Worm (Caenorhabditis elegans): Measurements from ENCODE around the gene ZK938.11.

ZK938.11 gene

ce11 chrII:9829108-9829507, 11.1 kb downstream of the ZK938.11 start, which contains the start of gene ZK938.1:
Gene ZK938.1, plus strand, starts transcription at chrII:9829408.
- TF ChIP-seq zip-4 (GFP tag; optimal IDR thresholded peaks at IDR 0.05), result no peak
- no peak for TF ChIP-seq nhr-237 (tag; optimal IDR thresholded peaks at IDR 0.05)
- no peak for TF ChIP-seq efl-1 (optimal IDR thresholded peaks at IDR 0.05)
- peak in 1 of 2 experiments; percentile 25 for TF ChIP-seq efl-1 (GFP tag; optimal IDR thresholded peaks at IDR 0.05 in 1 of 2)
- no peak for TF ChIP-seq hlh-4 (tag; optimal IDR thresholded peaks at IDR 0.05)

- TF ChIP-seq alr-1 (tag; optimal IDR thresholded peaks at IDR 0.05; ENCODE audit: borderline replicate concordance) (no peak), nhr-76 (tag; optimal IDR thresholded peaks at IDR 0.05) (no peak), nhr-84 (tag; optimal IDR thresholded peaks at IDR 0.05) (no peak), nhr-85 (tag) (no peak), sup-37 (GFP tag; optimal IDR thresholded peaks at IDR 0.05) (no peak), nhr-19 (GFP tag; conservative IDR thresholded peaks at IDR 0.05) (no peak), grh-1 (GFP tag; IDR thresholded peaks at IDR 0.05) (no peak), sptf-1 (tag; optimal IDR thresholded peaks at IDR 0.05) (no peak), mef-2 (tag; optimal IDR thresholded peaks at IDR 0.05) (no peak)
Measured at ce11 chrII:9828502-9828901, 11.7 kb downstream of the ZK938.11 start.

ce11 chrII:9827852-9828251, 12.4 kb downstream of the ZK938.11 start, which contains the start of gene eyg-1:
Gene eyg-1, minus strand, starts transcription at chrII:9827952.
- TF ChIP-seq pqm-1 (tag; optimal IDR thresholded peaks at IDR 0.05), result no peak
- TF ChIP-seq nhr-71 (tag; optimal IDR thresholded peaks at IDR 0.05), result no peak
- no peak for TF ChIP-seq swsn-7 (tag; optimal IDR thresholded peaks at IDR 0.05)

ce11 chrII:9826946-9827345, 13.3 kb downstream of the ZK938.11 start:
- TF ChIP-seq efl-1 (optimal IDR thresholded peaks at IDR 0.05) (no peak), efl-1 (GFP tag; optimal IDR thresholded peaks at IDR 0.05 in 1 of 2) (peak in 1 of 2 experiments; percentile 59), nhr-71 (tag; optimal IDR thresholded peaks at IDR 0.05) (no peak)

ce11 chrII:9807519-9807972, 32.7 kb downstream of the ZK938.11 start, which contains the start of gene cyp-13A8:
Gene cyp-13A8, minus strand, starts transcription at chrII:9807569.
- TF ChIP-seq elt-2 (tag; optimal IDR thresholded peaks at IDR 0.05), result peak; percentile 66
- TF ChIP-seq C16A3.4 (tag; optimal IDR thresholded peaks at IDR 0.05), result no peak
- TF ChIP-seq F16B12.6 (tag; optimal IDR thresholded peaks at IDR 0.05), result no peak
- no peak for TF ChIP-seq egl-13 (tag; optimal IDR thresholded peaks at IDR 0.05)
- TF ChIP-seq snu-23 (GFP tag; optimal IDR thresholded peaks at IDR 0.05), result peak; percentile 23
- peak in 1 of 2 experiments; percentile 39 for TF ChIP-seq lin-35 (GFP tag; optimal IDR thresholded peaks at IDR 0.05)
- TF ChIP-seq vab-15 (tag; optimal IDR thresholded peaks at IDR 0.05), result no peak
- TF ChIP-seq efl-1 (optimal IDR thresholded peaks at IDR 0.05), result no peak
- TF ChIP-seq efl-1 (GFP tag; optimal IDR thresholded peaks at IDR 0.05 in 1 of 2), result peak in 1 of 2 experiments; percentile 91
- TF ChIP-seq elt-3 (tag; optimal IDR thresholded peaks at IDR 0.05), result peak in 1 of 6 experiments; percentile 43
- TF ChIP-seq nhr-20 (tag; optimal IDR thresholded peaks at IDR 0.05), result peak; percentile 93
- no peak for TF ChIP-seq ztf-4 (tag; optimal IDR thresholded peaks at IDR 0.05)
- no peak for TF ChIP-seq C34B4.2 (tag; optimal IDR thresholded peaks at IDR 0.05)
- peak; percentile 31 for TF ChIP-seq nhr-71 (tag; optimal IDR thresholded peaks at IDR 0.05)
- TF ChIP-seq zip-4 (GFP tag; optimal IDR thresholded peaks at IDR 0.05), result no peak
- peak; percentile 60 for TF ChIP-seq nhr-85 (tag)
- peak; percentile 32 for TF ChIP-seq blmp-1 (tag; optimal IDR thresholded peaks at IDR 0.05)
- TF ChIP-seq lin-14 (GFP tag; optimal IDR thresholded peaks at IDR 0.05), result peak; percentile 63

- TF ChIP-seq efl-3 (GFP tag; optimal IDR thresholded peaks at IDR 0.05) (no peak), nhr-85 (tag) (peak; percentile 6), nhr-20 (tag; optimal IDR thresholded peaks at IDR 0.05) (peak; percentile 17), ets-5 (GFP tag; IDR thresholded peaks at IDR 0.05) (no peak), aly-2 (tag; optimal IDR thresholded peaks at IDR 0.05) (no peak), aha-1 (tag; optimal IDR thresholded peaks at IDR 0.05) (no peak)
Measured at ce11 chrII:9803320-9803719, 36.9 kb downstream of the ZK938.11 start, which contains the start of gene cyp-13A7. Gene cyp-13A7, plus strand, starts transcription at chrII:9803620.
